Worm (Caenorhabditis elegans) whole organism, L1 larva: ENCODE data around the gene srw-4.

Source experiments
- alr-1 ChIP-seq: fragments of 200-800 bp; sonication (Bioruptor generic); optimal IDR thresholded peaks from 2 replicates; lab custom pipeline; 2018; ENCODE audit warnings: borderline replicate concordance, mild to moderate bottlenecking, missing genetic modification characterization, missing compliant biosample characterization
- aly-2 ChIP-seq: fragments of 150-350 bp; optimal IDR thresholded peaks from 2 replicates; lab custom pipeline; 2014; ENCODE audit warnings: missing biosample characterization, missing genetic modification characterization
- blmp-1 ChIP-seq: fragments of 150-350 bp; optimal IDR thresholded peaks from 2 replicates; lab custom pipeline; 2014; ENCODE audit warnings: missing biosample characterization, missing genetic modification characterization
- fkh-10 ChIP-seq: sonication (generic microtip); optimal IDR thresholded peaks from 2 replicates; lab custom pipeline; 2017; ENCODE audit warnings: missing biosample characterization, missing genetic modification reagents, missing genetic modification characterization
- nhr-12 ChIP-seq: sonication (generic microtip); optimal IDR thresholded peaks from 2 replicates; lab custom pipeline; 2017; ENCODE audit warnings: missing biosample characterization, missing genetic modification characterization
- nhr-20 ChIP-seq: sonication (generic microtip); optimal IDR thresholded peaks from 2 replicates; lab custom pipeline; 2016; ENCODE audit warnings: mild to moderate bottlenecking, missing genetic modification characterization, missing compliant biosample characterization
- skn-1 ChIP-seq: fragments of 150-350 bp; optimal IDR thresholded peaks from 2 replicates; lab custom pipeline; 2014; ENCODE audit warnings: missing biosample characterization, missing genetic modification characterization
- snpc-4 ChIP-seq: fragments of 150-350 bp; optimal IDR thresholded peaks from 2 replicates; lab custom pipeline; 2014; ENCODE audit warnings: missing biosample characterization, missing genetic modification characterization
- sptf-1 ChIP-seq: fragments of 150-350 bp; optimal IDR thresholded peaks from 2 replicates; lab custom pipeline; 2014; ENCODE audit warnings: missing biosample characterization, missing genetic modification characterization
- tbx-2 ChIP-seq: sonication (generic microtip); optimal IDR thresholded peaks from 2 replicates; lab custom pipeline; 2016; ENCODE audit warnings: missing genetic modification characterization, missing compliant biosample characterization
- unc-62 ChIP-seq: fragments of 150-350 bp; optimal IDR thresholded peaks from 2 replicates; lab custom pipeline; 2014; ENCODE audit warnings: missing biosample characterization, missing genetic modification reagents, missing genetic modification characterization
- unc-98 ChIP-seq: fragments of 200-800 bp; sonication (Bioruptor generic); IDR thresholded peaks from 2 replicates; pipeline ENCODE4 v1.3.6; 2022; ENCODE audit warnings: missing genetic modification characterization, missing compliant biosample characterization
- ztf-11 ChIP-seq, 2 experiments: sonication (generic microtip); optimal IDR thresholded peaks; 2 replicates each; lab custom pipeline; 2016 to 2017; ENCODE audit warnings: missing genetic modification characterization in 2 of 2, missing biosample characterization in 1 of 2, missing compliant biosample characterization in 1 of 2

DNA sequence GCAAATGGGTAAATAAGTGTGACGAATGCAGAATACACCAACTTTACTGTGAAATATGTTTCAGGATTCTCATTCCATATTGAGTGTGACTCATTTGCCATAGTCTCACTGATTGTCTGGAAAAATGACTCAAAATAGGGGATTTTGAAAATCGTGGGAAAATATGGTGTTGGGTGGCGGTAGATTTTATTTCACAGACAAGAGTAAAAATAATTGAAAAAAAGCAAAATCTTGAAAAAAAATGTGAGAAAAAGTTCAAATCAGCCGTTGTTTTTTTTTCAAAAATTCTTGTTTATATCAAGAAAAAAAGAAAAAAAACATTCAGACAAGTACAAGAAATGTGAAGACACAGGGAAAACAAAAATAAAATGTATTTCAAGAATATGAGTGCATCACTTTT, 34.0 kb upstream of the srw-4 start, which contains the start of gene srh-38:
- no peak for TF ChIP-seq unc-62 (GFP tag; lab: Kevin White, UChicago)
- TF ChIP-seq unc-98 (GFP tag; lab: Robert Waterston, UW) = no peak
- no peak for TF ChIP-seq blmp-1 (tag; lab: Kevin White, UChicago)
- no peak for TF ChIP-seq fkh-10 (GFP tag; lab: Kevin White, UChicago)
- TF ChIP-seq sptf-1 (tag; lab: Kevin White, UChicago) = no peak
- no peak for TF ChIP-seq alr-1 (tag; lab: Kevin White, UChicago)
- TF ChIP-seq nhr-20 = no peak
- no peak for TF ChIP-seq nhr-12
- no peak for TF ChIP-seq aly-2 (tag; lab: Kevin White, UChicago)
- TF ChIP-seq skn-1 (tag; lab: Kevin White, UChicago) = no peak
- no peak for TF ChIP-seq snpc-4 (tag; lab: Kevin White, UChicago)
- TF ChIP-seq tbx-2 = no peak
- no peak for TF ChIP-seq ztf-11 (tag; optimal IDR thresholded peaks at IDR 0.05; lab: Kevin White, UChicago)
